Fruit fly (Drosophila melanogaster) whole organism, embryonic: ENCODE results near the gene Gr93a.

ENCODE experiments used
- ATbp ChIP-seq: fragments of 200-800 bp; sonication (Bioruptor generic); optimal IDR thresholded peaks from 2 replicates; lab custom pipeline; 2017; ENCODE audit warnings: missing biosample characterization, mild to moderate bottlenecking, missing genetic modification characterization, missing genetic modification reagents
- Atf6 ChIP-seq: fragments of 200-800 bp; sonication (Bioruptor generic); IDR thresholded peaks from 2 replicates; pipeline ENCODE4 v1.3.6; 2022; ENCODE audit warnings: missing biosample characterization, missing genetic modification characterization
- CG10147 ChIP-seq: fragments of 200-800 bp; sonication (Bioruptor generic); optimal IDR thresholded peaks from 2 replicates; lab custom pipeline; 2019; ENCODE audit warnings: missing biosample characterization, mild to moderate bottlenecking, missing genetic modification characterization, moderate library complexity
- CG10209 ChIP-seq: fragments of 200-800 bp; sonication (Bioruptor generic); optimal IDR thresholded peaks from 3 replicates; lab custom pipeline; 2017; ENCODE audit warnings: missing biosample characterization, mild to moderate bottlenecking, missing genetic modification characterization, missing genetic modification reagents
- CG10979 ChIP-seq: fragments of 200-800 bp; sonication (Bioruptor generic); optimal IDR thresholded peaks from 2 replicates; lab custom pipeline; 2018; ENCODE audit warnings: missing biosample characterization, mild to moderate bottlenecking, missing genetic modification characterization, moderate library complexity
- CG11560 ChIP-seq: fragments of 200-800 bp; sonication (Bioruptor generic); IDR thresholded peaks from 3 replicates; pipeline ENCODE4 v1.3.6; 2022; ENCODE audit warnings: missing biosample characterization, missing genetic modification characterization
- CG12391 ChIP-seq: fragments of 200-800 bp; sonication (Bioruptor generic); optimal IDR thresholded peaks from 3 replicates; lab custom pipeline; 2018; ENCODE audit warnings: missing biosample characterization, mild to moderate bottlenecking, missing genetic modification characterization, moderate library complexity
- CG13296 ChIP-seq: fragments of 200-800 bp; sonication (Bioruptor generic); optimal IDR thresholded peaks from 3 replicates; lab custom pipeline; 2018; ENCODE audit warnings: missing biosample characterization, mild to moderate bottlenecking, missing genetic modification characterization
- CG14965 ChIP-seq: fragments of 200-800 bp; sonication (Bioruptor generic); optimal IDR thresholded peaks from 2 replicates; lab custom pipeline; 2016; ENCODE audit warnings: missing biosample characterization, missing genetic modification characterization, borderline replicate concordance
- CG15011 ChIP-seq: fragments of 200-800 bp; sonication (Bioruptor generic); optimal IDR thresholded peaks from 3 replicates; lab custom pipeline; 2018; ENCODE audit warnings: missing biosample characterization, mild to moderate bottlenecking, missing genetic modification characterization
- CG15073 ChIP-seq: fragments of 200-800 bp; sonication (Bioruptor generic); optimal IDR thresholded peaks from 2 replicates; lab custom pipeline; 2016; ENCODE audit warnings: missing biosample characterization, missing genetic modification characterization
- CG15601 ChIP-seq: fragments of 200-800 bp; sonication (Bioruptor generic); optimal IDR thresholded peaks from 3 replicates; lab custom pipeline; 2019; ENCODE audit warnings: missing biosample characterization, mild to moderate bottlenecking, missing genetic modification characterization, moderate library complexity
- CG17186 ChIP-seq: fragments of 200-800 bp; sonication (Bioruptor generic); optimal IDR thresholded peaks from 3 replicates; lab custom pipeline; 2017; ENCODE audit warnings: missing biosample characterization, missing genetic modification reagents, missing genetic modification characterization
- CG17912 ChIP-seq: fragments of 200-800 bp; sonication (Bioruptor generic); optimal IDR thresholded peaks from 2 replicates; lab custom pipeline; 2018; ENCODE audit warnings: missing biosample characterization, mild to moderate bottlenecking, missing genetic modification characterization
- CG18011 ChIP-seq: fragments of 200-800 bp; sonication (Bioruptor generic); optimal IDR thresholded peaks from 2 replicates; lab custom pipeline; 2017; ENCODE audit warnings: missing biosample characterization, missing genetic modification characterization, mild to moderate bottlenecking, moderate library complexity, missing genotype
- CG2202 ChIP-seq: fragments of 200-800 bp; sonication (Bioruptor generic); optimal IDR thresholded peaks from 2 replicates; lab custom pipeline; 2018; ENCODE audit warnings: missing biosample characterization, mild to moderate bottlenecking, missing genetic modification characterization
- CG30020 ChIP-seq: fragments of 200-800 bp; optimal IDR thresholded peaks from 2 replicates; lab custom pipeline; 2019; ENCODE audit warnings: missing biosample characterization, mild to moderate bottlenecking, missing genetic modification characterization, moderate library complexity
- CG31224 ChIP-seq: fragments of 200-800 bp; sonication (Bioruptor generic); IDR thresholded peaks from 2 replicates; pipeline ENCODE4 v1.3.6; 2022; ENCODE audit warnings: missing biosample characterization, missing genetic modification characterization
- CG31441 ChIP-seq: fragments of 200-800 bp; sonication (Bioruptor generic); IDR thresholded peaks from 2 replicates; pipeline ENCODE4 v1.3.6; 2022; ENCODE audit warnings: missing biosample characterization, missing genetic modification characterization
- CG3407 ChIP-seq: fragments of 200-800 bp; sonication (Bioruptor generic); optimal IDR thresholded peaks from 2 replicates; lab custom pipeline; 2018; ENCODE audit warnings: missing biosample characterization, mild to moderate bottlenecking, missing genetic modification characterization
- CG3726 ChIP-seq: fragments of 200-800 bp; sonication (Bioruptor generic); IDR thresholded peaks from 3 replicates; pipeline ENCODE4, ENCODE4 v1.3.6; 2022; ENCODE audit warnings: missing biosample characterization, missing genetic modification characterization
- CG7556 ChIP-seq: fragments of 200-800 bp; sonication (Bioruptor generic); optimal IDR thresholded peaks from 2 replicates; lab custom pipeline; 2017; ENCODE audit warnings: missing biosample characterization, mild to moderate bottlenecking, missing genetic modification characterization
- CG8944 ChIP-seq: fragments of 200-800 bp; sonication (Bioruptor generic); optimal IDR thresholded peaks from 3 replicates; lab custom pipeline; 2016; ENCODE audit warnings: missing biosample characterization, missing genetic modification characterization
- CG9797 ChIP-seq: fragments of 200-800 bp; sonication (Bioruptor generic); optimal IDR thresholded peaks from 3 replicates; lab custom pipeline; 2018; ENCODE audit warnings: missing biosample characterization, mild to moderate bottlenecking, missing genetic modification characterization
- CG9932 ChIP-seq: fragments of 200-800 bp; sonication (Bioruptor generic); IDR thresholded peaks from 2 replicates; pipeline ENCODE4 v1.3.6; 2022; ENCODE audit warnings: missing biosample characterization, missing genetic modification characterization
- CoRest ChIP-seq: fragments of 200-800 bp; sonication (Bioruptor generic); optimal IDR thresholded peaks from 3 replicates; lab custom pipeline; 2018; ENCODE audit warnings: missing biosample characterization, mild to moderate bottlenecking, missing genetic modification characterization, moderate library complexity
- D19A ChIP-seq: fragments of 200-800 bp; optimal IDR thresholded peaks from 3 replicates; lab custom pipeline; 2019; ENCODE audit warnings: missing biosample characterization, mild to moderate bottlenecking, missing genetic modification characterization, moderate library complexity
- ERR ChIP-seq: fragments of 200-800 bp; sonication (Bioruptor generic); optimal IDR thresholded peaks from 2 replicates; lab custom pipeline; 2016; ENCODE audit warnings: missing biosample characterization, missing genetic modification characterization
- Eip74EF ChIP-seq, 2 experiments: fragments of 200-800 bp in 1 of 2; fragments of >200 bp in 1 of 2; sonication (Bioruptor generic) in 1 of 2; optimal IDR thresholded peaks; 2 replicates each; lab custom pipeline; 2017 to 2019; ENCODE audit warnings: missing biosample characterization in 2 of 2, missing genetic modification characterization in 2 of 2, mild to moderate bottlenecking in 1 of 2, moderate library complexity in 1 of 2
- HmgD ChIP-seq: fragments of 200-800 bp; sonication (Bioruptor generic); optimal IDR thresholded peaks from 3 replicates; lab custom pipeline; 2016; ENCODE audit warnings: missing biosample characterization, missing genetic modification characterization
- Kr ChIP-seq: fragments of 200-800 bp; sonication (Bioruptor generic); optimal IDR thresholded peaks from 2 replicates; lab custom pipeline; 2017; ENCODE audit warnings: missing biosample characterization, mild to moderate bottlenecking, missing genetic modification characterization
- Pdp1 ChIP-seq, 2 experiments: fragments of 200-800 bp; sonication (Bioruptor generic); optimal IDR thresholded peaks; 3 replicates each; lab custom pipeline; 2016; ENCODE audit warnings: missing biosample characterization in 2 of 2, missing genetic modification characterization in 2 of 2, mild to moderate bottlenecking in 1 of 2, moderate library complexity in 1 of 2
- Ptx1 ChIP-seq: fragments of 200-800 bp; sonication (Bioruptor generic); IDR thresholded peaks from 2 replicates; pipeline ENCODE4 v1.3.6; 2022; ENCODE audit warnings: missing biosample characterization, missing genetic modification characterization
- Trl ChIP-seq, 3 experiments: fragments of >200 bp in 2 of 3; fragments of 200-800 bp in 1 of 3; sonication (Bioruptor generic) in 1 of 3; optimal IDR thresholded peaks; 2 replicates in 1 of 3; 3 replicates in 2 of 3; lab custom pipeline; 2016 to 2017; ENCODE audit warnings: missing biosample characterization in 1 of 3, missing genetic modification characterization in 1 of 3
- Vsx1 ChIP-seq: fragments of 200-800 bp; sonication (Bioruptor generic); optimal IDR thresholded peaks from 2 replicates; lab custom pipeline; 2017; ENCODE audit warnings: missing biosample characterization, mild to moderate bottlenecking, missing genetic modification characterization, missing genetic modification reagents
- bowl ChIP-seq: fragments of 200-800 bp; sonication (Bioruptor generic); IDR thresholded peaks from 2 replicates; pipeline ENCODE4 v1.3.6; 2022; ENCODE audit warnings: missing biosample characterization, missing genetic modification characterization
- chif ChIP-seq, 2 experiments: fragments of 200-800 bp; sonication (Bioruptor generic); optimal IDR thresholded peaks; 3 replicates each; lab custom pipeline; 2016; ENCODE audit warnings: missing biosample characterization in 2 of 2, missing genetic modification characterization in 2 of 2
- disco-r ChIP-seq: fragments of 200-800 bp; sonication (Bioruptor generic); optimal IDR thresholded peaks from 2 replicates; lab custom pipeline; 2016; ENCODE audit warnings: missing biosample characterization, missing genetic modification characterization
- eyg ChIP-seq: fragments of 200-800 bp; sonication (Bioruptor generic); optimal IDR thresholded peaks from 3 replicates; lab custom pipeline; 2016; ENCODE audit warnings: missing biosample characterization, missing genetic modification characterization
- fd3F ChIP-seq: fragments of 200-800 bp; sonication (Bioruptor generic); optimal IDR thresholded peaks from 2 replicates; lab custom pipeline; 2018; ENCODE audit warnings: missing biosample characterization, mild to moderate bottlenecking, missing genetic modification characterization, moderate library complexity
- grn ChIP-seq: fragments of 200-800 bp; sonication (Bioruptor generic); optimal IDR thresholded peaks from 3 replicates; lab custom pipeline; 2017; ENCODE audit warnings: missing biosample characterization, missing genetic modification characterization
- lbe ChIP-seq: fragments of 200-800 bp; sonication (Bioruptor generic); optimal IDR thresholded peaks from 2 replicates; lab custom pipeline; 2016; ENCODE audit warnings: missing biosample characterization, mild to moderate bottlenecking, missing genetic modification characterization
- lola ChIP-seq, 3 experiments: fragments of >200 bp in 2 of 3; fragments of 200-800 bp in 1 of 3; sonication (Bioruptor generic) in 1 of 3; optimal IDR thresholded peaks; 2 replicates each; lab custom pipeline; 2017 to 2019; ENCODE audit warnings: missing biosample characterization in 3 of 3, missing genetic modification characterization in 3 of 3, mild to moderate bottlenecking in 1 of 3, moderate library complexity in 1 of 3
- pho ChIP-seq: fragments of 200-800 bp; sonication (Bioruptor generic); optimal IDR thresholded peaks from 2 replicates; lab custom pipeline; 2016; ENCODE audit warnings: missing biosample characterization, missing genetic modification characterization
- repo ChIP-seq: fragments of 200-800 bp; sonication (Bioruptor generic); optimal IDR thresholded peaks from 2 replicates; lab custom pipeline; 2016; ENCODE audit warnings: missing biosample characterization, missing genetic modification characterization
- rib ChIP-seq: fragments of 200-800 bp; sonication (Bioruptor generic); IDR thresholded peaks from 2 replicates; pipeline ENCODE4 v1.3.6; 2022; ENCODE audit warnings: missing biosample characterization, missing genetic modification characterization
- sens-2 ChIP-seq: fragments of 200-800 bp; sonication (Bioruptor generic); IDR thresholded peaks from 2 replicates; pipeline ENCODE4 v1.3.6; 2022; ENCODE audit warnings: missing biosample characterization, missing genetic modification characterization
- trh ChIP-seq: fragments of 200-800 bp; sonication (Bioruptor generic); optimal IDR thresholded peaks from 2 replicates; lab custom pipeline; 2016; ENCODE audit warnings: missing biosample characterization, missing genetic modification characterization
- twi ChIP-seq: fragments of 200-800 bp; optimal IDR thresholded peaks from 2 replicates; lab custom pipeline; 2019; ENCODE audit warnings: missing biosample characterization, mild to moderate bottlenecking, missing genetic modification characterization, moderate library complexity
- unpg ChIP-seq: fragments of 200-800 bp; sonication (Bioruptor generic); optimal IDR thresholded peaks from 3 replicates; lab custom pipeline; 2018; ENCODE audit warnings: missing biosample characterization, mild to moderate bottlenecking, missing genetic modification characterization, moderate library complexity

Gr93a gene

dm6 chr3R:21864992-21865391, 32.7 kb downstream of the Gr93a start, which contains the start of gene lsn (continued):
- TF ChIP-seq lbe (GFP tag; lab: Kevin White, UChicago) = peak; percentile 6
- TF ChIP-seq Ptx1 = no peak
- TF ChIP-seq ERR (GFP tag; lab: Kevin White, UChicago) = no peak
- peak; percentile 23 for TF ChIP-seq grn (GFP tag; lab: Kevin White, UChicago)
- TF ChIP-seq CG17912 (GFP tag; lab: Kevin White, UChicago) = peak; percentile 27
- peak; percentile 51 for TF ChIP-seq CG2202 (tag; lab: Kevin White, UChicago)
- TF ChIP-seq repo (GFP tag; lab: Kevin White, UChicago) = no peak
- no peak for TF ChIP-seq sens-2 (GFP tag; lab: Robert Waterston, UW)
- peak; percentile 99 for TF ChIP-seq CG17186
- no peak for TF ChIP-seq rib (GFP tag; lab: Robert Waterston, UW)
- TF ChIP-seq ATbp (GFP tag; lab: Kevin White, UChicago) = peak; percentile 37
- no peak for TF ChIP-seq CG11560
- no peak for TF ChIP-seq Trl (optimal IDR thresholded peaks at IDR 0.05; lab: Kevin White, UChicago)
- TF ChIP-seq Trl (GFP tag; optimal IDR thresholded peaks at IDR 0.05; lab: Kevin White, UChicago) = no peak
- TF ChIP-seq Kr (GFP tag; lab: Kevin White, UChicago) = no peak
- peak in 1 of 2 experiments; percentile 16 for TF ChIP-seq Pdp1 (GFP tag; optimal IDR thresholded peaks at IDR 0.05; lab: Kevin White, UChicago)
- peak; percentile 14 for TF ChIP-seq CG10147 (GFP tag; lab: Kevin White, UChicago)
- TF ChIP-seq CG31224 (GFP tag; lab: Robert Waterston, UW) = no peak
- peak; percentile 59 for TF ChIP-seq fd3F
- no peak for TF ChIP-seq D19A (tag; lab: Kevin White, UChicago)
- no peak for TF ChIP-seq CG3726 (GFP tag; lab: Robert Waterston, UW)
- TF ChIP-seq lola (GFP tag; optimal IDR thresholded peaks at IDR 0.05; lab: Kevin White, UChicago) = peak in 1 of 3 experiments; percentile 31
- TF ChIP-seq CG7556 = peak; percentile 17
- TF ChIP-seq CG9932 (GFP tag; lab: Robert Waterston, UW) = no peak
- no peak for TF ChIP-seq CG9797 (GFP tag; lab: Kevin White, UChicago)
- no peak for TF ChIP-seq CG14965 (GFP tag; lab: Kevin White, UChicago)
- TF ChIP-seq Atf6 (GFP tag; lab: Robert Waterston, UW) = 0 out of 2 replicates have a peak, but pooled peaks have one; percentile 30
- TF ChIP-seq trh = no peak
- TF ChIP-seq CG31441 = no peak
- no peak for TF ChIP-seq CG18011 (GFP tag; lab: Kevin White, UChicago)
- TF ChIP-seq pho (GFP tag; lab: Kevin White, UChicago) = no peak
- peak in 1 of 2 experiments; percentile 1 for TF ChIP-seq chif (GFP tag; optimal IDR thresholded peaks at IDR 0.05; lab: Kevin White, UChicago)
- no peak for TF ChIP-seq Eip74EF (GFP tag; optimal IDR thresholded peaks at IDR 0.05; lab: Kevin White, UChicago)
- TF ChIP-seq twi (tag; lab: Kevin White, UChicago) = peak; percentile 15
- TF ChIP-seq CG12391 (tag; lab: Kevin White, UChicago) = peak; percentile 13
- TF ChIP-seq HmgD (GFP tag; lab: Kevin White, UChicago) = no peak
- no peak for TF ChIP-seq bowl (GFP tag; lab: Robert Waterston, UW)
- TF ChIP-seq CG10209 (GFP tag; lab: Kevin White, UChicago) = peak; percentile 25
- TF ChIP-seq CG15073 (GFP tag; lab: Kevin White, UChicago) = no peak
- TF ChIP-seq CG15011 = no peak
- TF ChIP-seq CG15601 (tag; lab: Kevin White, UChicago) = peak; percentile 59
- no peak for TF ChIP-seq eyg
- peak; percentile 44 for TF ChIP-seq unpg (GFP tag; lab: Kevin White, UChicago)
- peak; percentile 32 for TF ChIP-seq CoRest (tag; lab: Kevin White, UChicago)
- TF ChIP-seq disco-r (GFP tag; lab: Kevin White, UChicago) = no peak
- TF ChIP-seq CG3407 (GFP tag; lab: Kevin White, UChicago) = peak; percentile 9
- peak; percentile 31 for TF ChIP-seq Vsx1 (GFP tag; lab: Kevin White, UChicago)
- TF ChIP-seq CG13296 (GFP tag; lab: Kevin White, UChicago) = peak; percentile 30
- no peak for TF ChIP-seq CG8944
- no peak for TF ChIP-seq CG10979 (tag; lab: Kevin White, UChicago)
- no peak for TF ChIP-seq CG30020 (tag; lab: Kevin White, UChicago)
